Worm (Caenorhabditis elegans) whole organism, early embryonic: ENCODE results near the gene npr-13.
"Not testable (repeated sequence)": the region's sequence is repeated elsewhere in the genome, so short reads cannot be mapped to it uniquely, and the experiment has no call there.

Source experiments
- B0310.2 ChIP-seq: sonication (generic microtip); optimal IDR thresholded peaks from 2 replicates; lab custom pipeline; 2016; ENCODE audit warnings: mild to moderate bottlenecking, missing genetic modification characterization, missing compliant biosample characterization
- F13C5.2 ChIP-seq: sonication (generic microtip); optimal IDR thresholded peaks from 2 replicates; lab custom pipeline; 2017; ENCODE audit warnings: mild to moderate bottlenecking, missing genetic modification characterization, inconsistent platforms, missing compliant biosample characterization
- aly-1 ChIP-seq: sonication (generic microtip); optimal IDR thresholded peaks from 2 replicates; lab custom pipeline; 2016; ENCODE audit warnings: missing genetic modification characterization, missing compliant biosample characterization
- ama-1 ChIP-seq: fragments of 150-350 bp; optimal IDR thresholded peaks from 2 replicates; lab custom pipeline; 2014
- ceh-13 ChIP-seq: fragments of 200-800 bp; sonication (Bioruptor generic); optimal IDR thresholded peaks from 2 replicates; lab custom pipeline; 2018; ENCODE audit warnings: mild to moderate bottlenecking, missing genetic modification characterization, missing compliant biosample characterization
- ceh-36 ChIP-seq: sonication (generic microtip); optimal IDR thresholded peaks from 2 replicates; lab custom pipeline; 2016; ENCODE audit warnings: missing genetic modification characterization, inconsistent platforms, missing compliant biosample characterization
- ets-7 ChIP-seq: sonication (generic microtip); optimal IDR thresholded peaks from 2 replicates; lab custom pipeline; 2016; ENCODE audit warnings: missing genotype, missing genetic modification characterization, missing compliant biosample characterization
- flt-1 ChIP-seq: fragments of 200-800 bp; sonication (Bioruptor generic); IDR thresholded peaks from 2 replicates; pipeline ENCODE4 v1.3.6; 2022; ENCODE audit warnings: missing genetic modification characterization, missing compliant biosample characterization
- hmbx-1 ChIP-seq: sonication (generic microtip); optimal IDR thresholded peaks from 2 replicates; lab custom pipeline; 2016; ENCODE audit warnings: mild to moderate bottlenecking, missing genetic modification characterization, missing compliant biosample characterization
- hmg-4 ChIP-seq: fragments of 200-800 bp; sonication (Bioruptor generic); optimal IDR thresholded peaks from 2 replicates; lab custom pipeline; 2018; ENCODE audit warnings: mild to moderate bottlenecking, missing genetic modification characterization, missing compliant biosample characterization
- hnd-1 ChIP-seq: sonication (generic microtip); optimal IDR thresholded peaks from 2 replicates; lab custom pipeline; 2016; ENCODE audit warnings: missing genetic modification characterization, missing compliant biosample characterization
- pes-1 ChIP-seq: fragments of 200-800 bp; sonication (Bioruptor generic); IDR thresholded peaks from 2 replicates; pipeline ENCODE4 v1.3.6; 2022; ENCODE audit warnings: missing genetic modification reagents, missing genetic modification characterization, missing compliant biosample characterization
- scrt-1 ChIP-seq: fragments of 200-800 bp; sonication (Bioruptor generic); IDR thresholded peaks from 2 replicates; pipeline ENCODE4 v1.3.6; 2022; ENCODE audit warnings: missing genetic modification characterization, missing compliant biosample characterization
- sea-1 ChIP-seq: fragments of 200-800 bp; sonication (Bioruptor generic); conservative IDR thresholded peaks from 2 replicates; pipeline ENCODE4 v1.3.6; 2022; ENCODE audit warnings: missing genetic modification characterization, missing compliant biosample characterization
- tbx-11 ChIP-seq: fragments of 200-800 bp; sonication (Bioruptor generic); IDR thresholded peaks from 2 replicates; pipeline ENCODE4 v1.3.6; 2022; ENCODE audit warnings: missing genetic modification characterization, missing compliant biosample characterization
- tbx-37 ChIP-seq: fragments of 200-800 bp; sonication (Bioruptor generic); conservative IDR thresholded peaks from 2 replicates; pipeline ENCODE4 v1.3.6; 2022; ENCODE audit warnings: missing genetic modification reagents, missing genetic modification characterization, missing compliant biosample characterization
- tra-4 ChIP-seq: sonication (generic microtip); optimal IDR thresholded peaks from 2 replicates; lab custom pipeline; 2017; ENCODE audit warnings: missing genetic modification characterization, missing compliant biosample characterization

The npr-13 gene

DNA sequence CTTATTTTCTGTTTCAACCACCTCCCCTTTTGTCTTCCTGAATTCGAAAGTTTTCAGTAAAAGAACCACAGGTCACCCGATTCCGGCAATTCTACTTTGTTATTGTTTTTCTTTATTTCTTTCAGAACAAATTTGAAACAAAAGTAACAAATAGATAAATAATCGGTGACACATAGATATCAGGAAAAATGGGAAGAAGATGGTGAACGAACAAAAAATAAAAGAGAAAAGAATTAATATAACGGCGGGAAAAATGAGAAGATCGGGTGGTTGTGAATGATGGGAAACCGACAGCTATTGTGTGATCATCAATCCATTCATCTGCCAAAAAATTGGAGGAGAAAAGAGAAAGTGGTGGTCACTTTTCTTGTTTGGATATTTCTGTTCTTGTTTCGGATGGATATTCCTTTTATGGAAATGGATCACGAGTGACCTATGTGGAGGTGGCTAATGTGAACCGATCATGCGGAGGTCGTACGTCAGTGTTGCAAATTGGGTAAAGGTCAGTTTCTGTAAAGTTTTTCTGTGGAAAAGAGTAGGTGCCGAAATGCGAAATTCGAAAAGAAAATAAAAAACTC, 18.9 kb upstream of the npr-13 start:
- TF ChIP-seq F13C5.2 (tag; lab: Kevin White, UChicago): no peak
- TF ChIP-seq hmbx-1 (tag; lab: Kevin White, UChicago): no peak
- no peak for TF ChIP-seq tbx-11 (GFP tag; lab: Robert Waterston, UW)
- TF ChIP-seq flt-1 (GFP tag; lab: Robert Waterston, UW): no peak
- TF ChIP-seq sea-1 (GFP tag; lab: Robert Waterston, UW): no peak
- no peak for TF ChIP-seq ama-1 (lab: Kevin White, UChicago)
- TF ChIP-seq hnd-1 (tag; lab: Kevin White, UChicago): no peak
- no peak for TF ChIP-seq ets-7
- no peak for TF ChIP-seq hmg-4 (GFP tag; lab: Kevin White, UChicago)
- no peak for TF ChIP-seq B0310.2 (tag; lab: Kevin White, UChicago)
- TF ChIP-seq aly-1 (tag; lab: Kevin White, UChicago): no peak
- TF ChIP-seq tra-4 (tag; lab: Kevin White, UChicago): no peak
- no peak for TF ChIP-seq tbx-37 (GFP tag; lab: Robert Waterston, UW)
- no peak for TF ChIP-seq pes-1 (GFP tag; lab: Robert Waterston, UW)
- no peak for TF ChIP-seq scrt-1 (GFP tag; lab: Robert Waterston, UW)
- TF ChIP-seq ceh-13 (GFP tag; lab: Kevin White, UChicago): no peak
- no peak for TF ChIP-seq ceh-36 (tag; lab: Kevin White, UChicago)

DNA sequence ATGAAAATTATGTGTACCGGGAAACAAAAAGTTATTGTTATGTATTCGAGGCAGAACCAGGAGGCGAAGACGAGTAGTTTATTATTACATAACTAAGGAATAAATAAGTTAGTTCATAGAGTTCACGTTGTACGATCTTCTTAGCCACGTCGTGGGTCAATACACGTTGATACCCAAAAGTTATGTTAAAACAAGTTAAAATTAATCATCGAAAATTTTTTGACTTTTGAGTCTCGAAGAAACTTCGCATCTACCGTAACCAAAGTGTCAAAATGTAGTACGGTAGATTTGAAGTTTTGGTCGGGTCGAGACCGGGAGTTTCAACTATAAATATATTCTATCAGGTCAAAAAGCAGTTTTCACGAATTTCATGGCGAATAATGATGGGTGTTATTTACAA, 18.3 kb upstream of the npr-13 start, which contains the start of gene ZC412.10:
Gene ZC412.10 (minus strand): TSS at position 101 of the 400 bp plus-strand sequence.
- not testable (repeated sequence) for TF ChIP-seq ceh-13 (GFP tag; lab: Kevin White, UChicago); hmg-4 (GFP tag; lab: Kevin White, UChicago); tbx-11 (GFP tag; lab: Robert Waterston, UW)

DNA sequence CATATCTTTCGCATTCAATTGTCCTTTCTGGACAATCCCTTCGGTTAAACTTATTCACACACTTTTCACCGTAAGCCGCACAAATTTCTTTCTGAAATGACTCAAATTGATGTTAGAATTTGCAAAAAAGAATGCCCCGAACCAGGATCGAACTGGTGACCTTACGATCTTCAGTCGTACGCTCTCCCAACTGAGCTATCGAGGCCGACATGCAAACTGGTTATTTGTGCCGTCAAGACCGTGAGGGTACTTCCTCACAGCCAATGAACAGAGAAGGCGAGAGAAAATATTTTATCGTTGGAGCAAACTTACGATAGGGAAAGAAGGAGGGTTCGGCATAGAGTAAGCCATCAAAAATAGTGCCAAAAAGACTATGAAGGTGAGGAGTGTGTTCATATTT, 17.9 kb upstream of the npr-13 start:
- TF ChIP-seq ceh-36 (tag; lab: Kevin White, UChicago) (peak; percentile 53), scrt-1 (GFP tag; lab: Robert Waterston, UW) (peak; percentile 74), pes-1 (GFP tag; lab: Robert Waterston, UW) (peak; percentile 83), B0310.2 (tag; lab: Kevin White, UChicago) (peak; percentile 72), tbx-11 (GFP tag; lab: Robert Waterston, UW) (peak; percentile 45; the same call in 1 of the 2 replicates), aly-1 (tag; lab: Kevin White, UChicago) (no peak), F13C5.2 (tag; lab: Kevin White, UChicago) (peak; percentile 44), sea-1 (GFP tag; lab: Robert Waterston, UW) (no peak), ets-7 (no peak), hmg-4 (GFP tag; lab: Kevin White, UChicago) (peak; percentile 41), tra-4 (tag; lab: Kevin White, UChicago) (no peak), hnd-1 (tag; lab: Kevin White, UChicago) (no peak), tbx-37 (GFP tag; lab: Robert Waterston, UW) (peak; percentile 49; the same call in 1 of the 2 replicates), ceh-13 (GFP tag; lab: Kevin White, UChicago) (peak; percentile 30), flt-1 (GFP tag; lab: Robert Waterston, UW) (peak; percentile 73), hmbx-1 (tag; lab: Kevin White, UChicago) (no peak), ama-1 (lab: Kevin White, UChicago) (no peak)

DNA sequence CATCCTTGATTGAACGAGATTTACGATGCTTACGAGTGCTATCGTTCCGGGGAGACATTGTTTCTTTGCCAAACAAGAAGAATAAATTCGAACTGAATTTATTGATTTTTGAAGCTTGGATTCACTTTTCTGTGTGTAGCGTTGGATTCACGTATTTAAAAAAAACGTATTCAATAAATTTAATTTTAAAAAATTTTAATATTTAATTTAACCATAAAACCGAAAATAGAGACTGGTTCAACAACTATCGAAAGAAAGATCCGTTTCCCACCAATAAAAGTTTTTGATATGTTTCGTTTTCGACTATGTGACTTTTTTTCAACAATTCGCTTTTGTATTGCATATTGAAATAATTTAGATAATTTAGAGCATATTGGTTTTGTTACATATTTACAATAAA, 17.0 kb upstream of the npr-13 start, which contains the start of gene ZC412.5:
Gene ZC412.5 (minus strand): TSS at position 101 of the 400 bp plus-strand sequence.
- no peak for TF ChIP-seq tbx-37 (GFP tag; lab: Robert Waterston, UW)
- TF ChIP-seq ceh-13 (GFP tag; lab: Kevin White, UChicago): no peak
- no peak for TF ChIP-seq ets-7

DNA sequence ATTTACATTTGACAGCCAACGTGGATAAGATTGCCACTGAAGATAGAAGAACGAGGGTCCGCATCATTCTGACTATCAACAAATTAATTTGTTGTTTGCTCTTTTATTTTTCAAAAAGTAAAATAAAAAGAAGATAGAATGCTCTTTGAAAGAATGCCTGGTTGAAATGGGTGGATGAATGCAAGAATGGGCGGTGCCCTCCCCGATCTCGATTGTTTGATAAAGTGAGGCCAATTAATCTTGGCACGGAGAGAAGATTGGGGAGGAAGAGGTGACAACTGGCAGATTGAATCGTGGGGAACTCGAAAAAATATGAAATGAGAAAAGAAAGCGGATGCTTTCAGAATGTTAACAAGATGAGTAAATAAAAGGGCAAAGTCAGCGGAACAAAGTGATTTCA, 13.0 kb upstream of the npr-13 start, which contains the start of gene ZC412.3:
Gene ZC412.3 (minus strand): TSS at position 183 of the 400 bp plus-strand sequence.
- TF ChIP-seq tra-4 (tag; lab: Kevin White, UChicago): no peak
- no peak for TF ChIP-seq tbx-11 (GFP tag; lab: Robert Waterston, UW)
- TF ChIP-seq hmbx-1 (tag; lab: Kevin White, UChicago): no peak
- no peak for TF ChIP-seq ceh-36 (tag; lab: Kevin White, UChicago)
- TF ChIP-seq hnd-1 (tag; lab: Kevin White, UChicago): no peak
- TF ChIP-seq flt-1 (GFP tag; lab: Robert Waterston, UW): no peak
- no peak for TF ChIP-seq tbx-37 (GFP tag; lab: Robert Waterston, UW)
- no peak for TF ChIP-seq B0310.2 (tag; lab: Kevin White, UChicago)
- no peak for TF ChIP-seq sea-1 (GFP tag; lab: Robert Waterston, UW)
- TF ChIP-seq hmg-4 (GFP tag; lab: Kevin White, UChicago): no peak
- TF ChIP-seq F13C5.2 (tag; lab: Kevin White, UChicago): no peak
- TF ChIP-seq ets-7: no peak
- TF ChIP-seq pes-1 (GFP tag; lab: Robert Waterston, UW): no peak
- TF ChIP-seq ceh-13 (GFP tag; lab: Kevin White, UChicago): no peak

DNA sequence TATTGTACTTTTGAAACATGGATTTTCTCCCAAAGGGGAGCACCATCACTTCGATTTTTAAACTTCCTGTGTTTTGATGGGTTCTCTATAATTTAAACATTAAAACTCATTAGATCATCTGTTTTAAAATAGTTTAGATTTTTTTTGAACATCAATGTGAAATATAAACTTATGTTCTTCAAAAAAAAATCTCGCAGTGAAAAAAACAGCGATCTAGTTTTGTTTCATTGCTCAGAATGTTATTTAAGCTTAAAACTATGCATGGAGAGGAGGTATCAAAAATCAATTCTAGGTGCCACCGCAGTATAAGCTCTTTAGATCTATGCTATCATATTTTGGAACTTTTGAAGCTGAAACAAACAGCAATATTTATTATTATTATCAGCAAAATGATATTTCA, 9.8 kb upstream of the npr-13 start, which contains the start of gene gcy-14:
Gene gcy-14 (minus strand): TSS at position 101 of the 400 bp plus-strand sequence.
- no peak for TF ChIP-seq flt-1 (GFP tag; lab: Robert Waterston, UW)
- no peak for TF ChIP-seq sea-1 (GFP tag; lab: Robert Waterston, UW)
- no peak for TF ChIP-seq hmg-4 (GFP tag; lab: Kevin White, UChicago)
- no peak for TF ChIP-seq aly-1 (tag; lab: Kevin White, UChicago)
- no peak for TF ChIP-seq F13C5.2 (tag; lab: Kevin White, UChicago)
- no peak for TF ChIP-seq B0310.2 (tag; lab: Kevin White, UChicago)
- no peak for TF ChIP-seq tra-4 (tag; lab: Kevin White, UChicago)
- TF ChIP-seq ceh-13 (GFP tag; lab: Kevin White, UChicago): no peak
- no peak for TF ChIP-seq hmbx-1 (tag; lab: Kevin White, UChicago)
- TF ChIP-seq hnd-1 (tag; lab: Kevin White, UChicago): no peak
- TF ChIP-seq tbx-11 (GFP tag; lab: Robert Waterston, UW): no peak
- TF ChIP-seq pes-1 (GFP tag; lab: Robert Waterston, UW): no peak
- no peak for TF ChIP-seq scrt-1 (GFP tag; lab: Robert Waterston, UW)
- no peak for TF ChIP-seq ceh-36 (tag; lab: Kevin White, UChicago)
- no peak for TF ChIP-seq ets-7
- TF ChIP-seq ama-1 (lab: Kevin White, UChicago): no peak
